Worm (Caenorhabditis elegans) whole organism, mixed stage, embryonic: Measurements from ENCODE around the gene nmur-3.

Source experiments
- blmp-1 ChIP-seq: fragments of 150-350 bp; optimal IDR thresholded peaks from 2 replicates; lab custom pipeline; 2014; ENCODE audit warnings: missing biosample characterization, missing genetic modification characterization
- flh-1 ChIP-seq: fragments of 200-800 bp; sonication (Bioruptor generic); optimal IDR thresholded peaks from 2 replicates; lab custom pipeline; 2018; ENCODE audit warnings: mild to moderate bottlenecking, missing genetic modification characterization, moderate library complexity, missing compliant biosample characterization
- lsy-2 ChIP-seq: fragments of 150-350 bp; optimal IDR thresholded peaks from 2 replicates; lab custom pipeline; 2014; ENCODE audit warnings: missing biosample characterization, missing genetic modification characterization
- nhr-237 ChIP-seq: fragments of 150-350 bp; optimal IDR thresholded peaks from 2 replicates; lab custom pipeline; 2014; ENCODE audit warnings: missing biosample characterization, missing genetic modification characterization
- sem-2 ChIP-seq: fragments of 200-800 bp; sonication (Bioruptor generic); optimal IDR thresholded peaks from 2 replicates; lab custom pipeline; 2018; ENCODE audit warnings: mild to moderate bottlenecking, missing genetic modification characterization, missing compliant biosample characterization
- snpc-4 ChIP-seq: fragments of 150-350 bp; optimal IDR thresholded peaks from 2 replicates; lab custom pipeline; 2014; ENCODE audit warnings: missing biosample characterization, missing genetic modification characterization

DNA sequence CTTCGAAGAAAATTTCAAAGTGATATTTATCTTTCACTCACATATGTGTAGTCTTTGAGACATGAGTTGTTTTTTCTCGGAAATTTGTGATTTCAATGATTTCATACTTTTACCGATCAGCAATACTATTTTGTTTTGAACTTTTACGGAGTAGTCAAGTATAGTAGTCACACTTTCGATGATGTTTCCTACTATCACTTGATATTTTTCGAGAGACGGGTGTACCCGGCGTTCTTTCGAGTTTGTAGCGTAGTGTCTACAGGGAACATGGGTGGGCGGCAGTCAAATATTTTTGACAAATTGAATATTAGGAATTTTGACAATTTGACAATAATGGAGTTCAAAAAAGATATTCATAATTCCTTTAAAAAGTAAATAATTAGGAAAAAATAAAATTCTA, 27.5 kb upstream of the nmur-3 start:
- no peak for TF ChIP-seq blmp-1 (tag; lab: Kevin White, UChicago)
- TF ChIP-seq sem-2 (GFP tag; lab: Kevin White, UChicago) = no peak
- no peak for TF ChIP-seq nhr-237 (tag; lab: Kevin White, UChicago)
- no peak for TF ChIP-seq snpc-4
- TF ChIP-seq flh-1 (GFP tag; lab: Kevin White, UChicago) = no peak
- no peak for TF ChIP-seq lsy-2 (tag; lab: Kevin White, UChicago)
